Worm (Caenorhabditis elegans) whole organism, L4/young adult: Measurements from ENCODE around the gene dsl-4.

Source experiments
- W03F9.2 ChIP-seq: fragments of 150-350 bp; optimal IDR thresholded peaks from 2 replicates; lab custom pipeline; 2014; ENCODE audit warnings: missing biosample characterization, missing genetic modification characterization
- dao-5 ChIP-seq: sonication (generic microtip); optimal IDR thresholded peaks from 2 replicates; lab custom pipeline; 2016; ENCODE audit warnings: missing genotype, missing genetic modification characterization, moderate library complexity, missing compliant biosample characterization
- him-1 ChIP-seq: sonication (generic microtip); optimal IDR thresholded peaks from 2 replicates; lab custom pipeline; 2016; ENCODE audit warnings: missing genotype, missing genetic modification reagents, missing genetic modification characterization, missing compliant biosample characterization

dsl-4 gene

DNA sequence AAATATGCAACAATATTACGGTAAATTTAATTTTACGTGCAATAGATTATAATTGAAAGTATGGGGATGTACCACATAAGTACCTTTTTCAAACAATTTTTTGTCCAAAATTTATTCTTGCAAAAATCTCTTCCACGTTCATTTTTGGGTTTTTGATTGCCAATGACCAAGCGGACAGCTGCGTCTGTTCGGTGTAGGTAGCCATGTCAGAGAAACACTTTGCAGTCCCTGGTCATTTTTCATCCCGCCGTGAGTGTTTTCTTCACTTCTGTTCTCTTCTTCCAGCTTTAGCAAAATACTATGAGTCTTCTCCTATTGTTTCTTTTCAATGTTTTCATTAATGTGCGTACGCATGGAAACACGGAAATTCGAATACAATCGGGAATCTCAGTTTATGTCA, at the start of gene dsl-4:
TSS of gene dsl-4 (plus strand) at position 301 of the 400 bp plus-strand sequence.
- TF ChIP-seq dao-5 (tag; lab: Kevin White, UChicago) (no peak), W03F9.2 (tag; lab: Kevin White, UChicago) (no peak), him-1 (no peak)

DNA sequence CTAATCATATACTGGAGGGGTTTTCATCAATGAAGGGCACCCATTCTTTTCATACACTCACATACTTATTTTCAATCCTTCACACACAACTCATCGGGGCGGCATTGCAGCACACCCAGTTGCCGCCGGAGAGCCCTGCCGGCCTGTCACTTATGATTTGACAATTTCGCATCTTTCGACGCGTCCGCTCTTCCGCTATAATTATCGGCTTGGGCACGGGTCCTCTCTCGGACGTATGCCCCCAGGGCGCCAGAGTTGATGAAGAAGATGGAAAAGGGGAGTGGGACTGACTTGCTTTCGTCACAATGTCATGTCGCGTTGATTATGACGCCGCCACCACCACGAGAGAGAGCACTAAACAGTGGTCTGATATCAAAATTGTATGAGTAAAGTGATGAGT, 45.8 kb upstream of the dsl-4 start:
- TF ChIP-seq him-1: no peak
- TF ChIP-seq W03F9.2 (tag; lab: Kevin White, UChicago): no peak
- TF ChIP-seq dao-5 (tag; lab: Kevin White, UChicago): no peak

DNA sequence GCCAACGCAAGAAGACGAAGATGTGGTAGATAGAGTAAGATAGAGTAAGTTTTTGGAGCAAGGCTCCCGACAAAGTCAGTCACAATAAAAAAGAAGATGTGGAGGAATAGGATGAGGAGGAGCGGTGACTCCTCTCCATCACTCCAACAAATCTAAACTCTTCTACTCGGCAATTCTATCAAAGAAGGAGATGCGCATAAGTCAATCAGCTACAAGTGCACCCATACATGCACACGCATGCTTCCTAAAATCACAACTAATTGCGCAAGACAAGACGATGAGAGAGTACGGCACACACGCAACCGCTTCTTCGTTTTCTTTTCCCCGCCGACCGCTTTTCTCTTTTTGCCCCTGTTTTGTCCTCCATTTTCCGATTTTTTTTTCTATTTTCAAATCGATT, 42.6 kb upstream of the dsl-4 start:
- TF ChIP-seq him-1: no peak
- no peak for TF ChIP-seq W03F9.2 (tag; lab: Kevin White, UChicago)
- no peak for TF ChIP-seq dao-5 (tag; lab: Kevin White, UChicago)

DNA sequence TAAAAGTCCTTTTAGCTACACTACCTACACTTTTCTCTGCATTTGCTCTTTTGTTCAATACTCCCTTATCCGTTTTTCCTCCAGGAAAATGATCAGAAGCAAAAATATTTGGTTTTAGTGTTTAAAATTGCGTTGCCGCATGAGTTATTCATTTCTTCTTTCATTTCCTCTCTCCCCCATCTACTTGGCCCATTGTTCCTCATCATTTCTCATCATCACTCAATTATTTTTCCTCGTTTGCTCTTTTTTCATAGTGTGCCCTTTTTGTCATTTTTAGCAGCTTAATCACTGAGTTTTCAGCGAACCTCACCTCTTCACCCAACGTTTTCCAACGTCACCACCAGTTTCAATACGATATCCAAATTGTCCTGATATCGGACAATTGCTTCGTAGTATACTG, 41.0 kb upstream of the dsl-4 start, which contains the start of gene dyc-1:
TSS of gene dyc-1 (plus strand) at position 301 of the 400 bp plus-strand sequence.
- TF ChIP-seq him-1: no peak
- TF ChIP-seq dao-5 (tag; lab: Kevin White, UChicago): no peak
- no peak for TF ChIP-seq W03F9.2 (tag; lab: Kevin White, UChicago)

DNA sequence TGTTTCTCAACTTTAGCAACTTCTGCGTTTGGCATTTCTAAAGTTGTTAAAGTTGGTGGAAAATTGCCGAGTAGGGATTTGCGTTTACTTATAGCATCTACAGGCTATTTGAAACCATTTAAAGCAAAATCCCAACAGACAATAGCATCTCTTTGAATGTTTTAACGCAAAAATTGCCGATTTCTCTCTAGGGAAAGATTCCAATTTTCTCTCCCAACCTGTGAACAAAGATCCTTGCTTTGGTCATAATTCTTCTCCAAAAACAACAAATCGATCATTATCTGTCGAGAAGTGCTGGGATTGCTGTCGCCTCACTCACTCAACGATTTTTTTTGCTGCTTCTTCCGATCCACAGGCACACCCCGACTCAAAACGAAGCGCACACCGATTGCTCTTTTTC, 36.4 kb upstream of the dsl-4 start:
- TF ChIP-seq him-1 (no peak), dao-5 (tag; lab: Kevin White, UChicago) (no peak), W03F9.2 (tag; lab: Kevin White, UChicago) (no peak)

DNA sequence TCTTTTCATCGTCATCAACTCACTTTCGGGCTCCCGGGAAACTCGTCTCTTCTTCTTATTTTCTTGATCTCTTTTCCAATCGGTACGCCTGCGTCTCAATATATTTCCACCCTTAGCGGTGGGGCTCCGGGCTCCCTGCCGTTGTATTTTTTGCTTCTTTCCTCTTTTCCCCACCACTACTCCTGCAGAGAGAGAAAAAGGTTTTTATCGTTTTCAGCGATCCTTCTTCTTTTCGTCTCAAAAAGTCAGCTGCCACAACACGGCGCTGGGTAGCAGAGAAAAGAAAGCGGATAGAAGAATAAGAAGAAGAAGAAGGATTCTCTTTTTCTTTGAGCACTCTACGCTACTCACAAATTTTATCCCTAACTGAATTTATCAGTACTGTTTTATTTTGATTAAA, 35.4 kb upstream of the dsl-4 start:
- TF ChIP-seq dao-5 (tag; lab: Kevin White, UChicago) (no peak), him-1 (no peak), W03F9.2 (tag; lab: Kevin White, UChicago) (no peak)

DNA sequence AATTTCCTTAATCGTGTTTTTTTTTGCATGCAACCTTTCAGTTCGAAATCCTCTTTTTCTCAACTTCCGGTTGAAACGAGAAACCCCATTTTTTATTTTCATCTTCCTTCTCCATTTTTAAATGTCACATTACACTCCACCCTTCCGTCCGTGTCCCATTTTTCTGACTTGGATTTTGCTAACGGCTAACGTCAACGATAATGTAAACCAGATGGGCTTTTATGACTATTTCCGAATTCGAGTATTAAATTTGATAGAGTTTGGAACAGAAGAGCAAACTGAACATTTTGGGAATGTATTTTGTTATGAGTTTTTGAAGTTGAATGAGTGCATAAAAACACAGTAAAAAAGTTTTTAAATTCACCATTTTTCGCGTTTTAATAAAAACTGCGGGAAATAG, 34.5 kb upstream of the dsl-4 start:
- TF ChIP-seq dao-5 (tag; lab: Kevin White, UChicago) (no peak), him-1 (no peak), W03F9.2 (tag; lab: Kevin White, UChicago) (no peak)

DNA sequence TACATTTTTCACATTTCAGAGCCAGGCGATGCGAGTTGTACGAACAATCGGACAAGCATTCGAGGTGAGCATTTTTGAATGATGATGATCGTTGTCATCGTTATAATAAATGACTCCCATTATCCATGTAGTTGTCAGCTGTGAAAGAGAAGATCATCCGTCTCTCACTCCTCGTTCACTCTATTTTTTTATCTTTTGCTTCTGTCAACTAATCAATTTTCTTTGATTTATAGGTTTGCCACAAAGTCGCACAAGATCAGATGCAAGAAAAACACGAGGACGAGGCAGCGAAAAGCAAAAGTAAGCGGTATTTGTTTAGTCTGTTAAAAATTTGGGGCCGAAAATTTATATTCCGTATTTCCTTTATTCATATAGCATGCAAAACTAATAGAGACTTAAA, 33.7 kb upstream of the dsl-4 start:
- TF ChIP-seq him-1 (no peak), W03F9.2 (tag; lab: Kevin White, UChicago) (no peak), dao-5 (tag; lab: Kevin White, UChicago) (no peak)

DNA sequence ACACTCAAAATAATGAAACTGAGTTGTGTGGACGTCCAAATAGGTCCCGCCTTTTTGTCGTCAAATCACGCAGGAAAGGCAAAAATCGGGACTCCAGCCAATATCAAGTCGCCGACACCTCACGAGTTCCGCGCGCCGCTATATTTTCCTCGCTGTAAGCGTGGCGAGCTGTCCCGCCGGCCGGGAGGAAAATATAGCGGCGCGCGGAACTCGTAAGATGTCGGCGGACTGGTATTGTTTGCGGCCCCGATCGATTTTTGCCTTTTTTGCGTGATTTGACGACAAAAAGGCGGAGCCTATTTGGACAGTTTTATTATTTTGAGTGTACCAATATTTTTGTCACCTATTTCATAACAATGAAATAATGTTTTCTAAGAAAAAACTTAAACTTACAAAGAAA, 27.4 kb upstream of the dsl-4 start:
- TF ChIP-seq dao-5 (tag; lab: Kevin White, UChicago) (no peak), him-1 (no peak)

DNA sequence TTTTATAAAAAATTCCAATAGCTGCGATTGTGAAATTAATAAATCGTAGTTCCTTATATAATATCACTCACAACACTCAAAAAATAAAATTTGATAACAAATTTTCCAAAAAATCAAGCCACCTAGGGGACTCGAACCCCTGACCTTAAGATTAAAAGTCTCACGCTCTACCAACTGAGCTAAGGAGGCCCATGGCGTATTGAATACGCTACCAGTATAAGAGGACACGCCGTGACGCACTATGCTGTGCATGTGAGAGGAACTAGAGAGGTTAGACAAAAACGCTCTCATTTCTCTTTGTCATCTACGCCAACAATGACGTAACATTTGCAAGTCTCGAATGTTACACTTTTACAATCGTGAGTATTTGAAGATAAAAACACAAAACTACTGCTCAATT, 26.4 kb upstream of the dsl-4 start:
- TF ChIP-seq dao-5 (tag; lab: Kevin White, UChicago) (peak; percentile 90), W03F9.2 (tag; lab: Kevin White, UChicago) (peak; percentile 58), him-1 (peak; percentile 97)

DNA sequence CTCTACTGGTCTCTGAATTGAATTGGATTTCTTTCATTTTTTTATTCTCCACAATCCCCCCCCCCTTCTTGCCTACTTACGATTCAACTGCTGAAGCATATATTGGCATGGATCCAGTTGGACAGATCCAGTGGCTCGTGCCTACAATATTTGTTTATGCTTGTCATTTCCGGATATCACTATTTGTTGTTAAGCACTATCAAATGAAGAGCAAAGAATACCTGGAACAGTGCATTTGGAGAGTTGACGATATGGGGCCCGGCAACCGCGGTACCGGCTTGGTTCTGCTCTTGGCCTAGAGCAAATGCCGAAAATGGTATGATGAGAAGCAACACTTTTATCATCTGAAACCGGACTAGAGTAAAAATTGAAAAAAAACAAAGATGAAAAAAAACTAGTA, 22.5 kb upstream of the dsl-4 start, which contains the start of gene lgc-21:
TSS of gene lgc-21 (minus strand) at position 344 of the 400 bp plus-strand sequence.
- TF ChIP-seq dao-5 (tag; lab: Kevin White, UChicago) (no peak), W03F9.2 (tag; lab: Kevin White, UChicago) (no peak), him-1 (no peak)

DNA sequence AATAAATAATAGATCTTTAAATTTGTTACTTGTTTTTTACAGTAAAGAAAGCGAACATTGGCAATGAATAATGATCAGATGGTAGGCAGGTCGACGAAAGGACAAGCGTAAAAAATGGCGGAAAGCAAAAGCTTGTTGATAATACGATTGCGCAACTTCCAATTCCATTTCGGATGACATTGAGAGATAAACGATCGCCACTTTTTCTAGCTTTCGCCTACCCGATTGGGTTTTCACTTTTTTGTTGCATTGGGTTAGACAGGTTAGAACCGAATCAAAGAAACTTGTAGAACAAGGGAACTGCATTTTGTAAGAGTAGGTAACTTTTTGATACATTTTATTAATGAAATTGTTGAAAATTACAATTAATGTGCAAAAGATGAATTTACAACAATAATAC, 20.7 kb upstream of the dsl-4 start:
- no peak for TF ChIP-seq W03F9.2 (tag; lab: Kevin White, UChicago)
- TF ChIP-seq him-1: no peak
- TF ChIP-seq dao-5 (tag; lab: Kevin White, UChicago): no peak

DNA sequence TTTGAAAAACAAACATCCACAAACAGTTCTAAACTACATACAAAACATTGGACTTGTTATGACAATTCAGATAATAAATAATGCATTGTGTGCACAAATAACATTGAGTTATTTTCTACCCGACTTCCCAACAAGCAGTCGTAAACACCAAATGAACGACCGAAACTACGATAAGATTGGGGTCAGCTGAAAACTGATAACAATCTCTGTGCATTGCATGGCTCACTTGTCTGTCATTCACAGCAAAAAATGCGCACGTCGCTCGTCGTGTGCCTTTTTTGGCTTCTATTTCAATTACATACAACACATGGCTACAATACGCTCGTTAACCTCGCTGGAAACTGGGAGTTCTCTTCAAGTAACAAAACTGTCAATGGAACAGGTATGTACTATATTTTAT, 19.2 kb upstream of the dsl-4 start, which contains the start of gene C33G3.4:
TSS of gene C33G3.4 (plus strand) at position 213 of the 400 bp plus-strand sequence.
- TF ChIP-seq him-1 (no peak), dao-5 (tag; lab: Kevin White, UChicago) (no peak), W03F9.2 (tag; lab: Kevin White, UChicago) (peak; percentile 18)

DNA sequence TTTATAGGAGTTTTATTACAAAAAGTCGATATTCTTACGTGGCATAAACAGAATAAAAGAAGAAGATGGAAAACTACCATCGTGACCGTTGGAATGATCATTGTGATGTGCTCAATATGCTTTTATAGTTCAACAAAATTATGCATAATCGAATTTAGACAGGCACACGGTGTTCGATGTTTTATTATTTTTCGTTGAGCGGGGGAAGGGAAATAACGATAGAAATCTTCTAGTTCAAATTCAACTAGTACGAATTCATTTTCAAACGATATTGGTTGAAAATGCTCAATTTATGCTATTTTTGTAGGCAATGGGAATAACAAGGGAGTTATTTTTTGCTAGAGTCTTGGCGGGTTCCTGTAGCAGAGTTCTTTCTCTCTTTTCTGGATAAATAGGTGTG, 11.6 kb upstream of the dsl-4 start, which contains the start of gene C33G3.5:
TSS of gene C33G3.5 (minus strand) at position 101 of the 400 bp plus-strand sequence.
- TF ChIP-seq him-1: no peak
- no peak for TF ChIP-seq dao-5 (tag; lab: Kevin White, UChicago)
- no peak for TF ChIP-seq W03F9.2 (tag; lab: Kevin White, UChicago)

DNA sequence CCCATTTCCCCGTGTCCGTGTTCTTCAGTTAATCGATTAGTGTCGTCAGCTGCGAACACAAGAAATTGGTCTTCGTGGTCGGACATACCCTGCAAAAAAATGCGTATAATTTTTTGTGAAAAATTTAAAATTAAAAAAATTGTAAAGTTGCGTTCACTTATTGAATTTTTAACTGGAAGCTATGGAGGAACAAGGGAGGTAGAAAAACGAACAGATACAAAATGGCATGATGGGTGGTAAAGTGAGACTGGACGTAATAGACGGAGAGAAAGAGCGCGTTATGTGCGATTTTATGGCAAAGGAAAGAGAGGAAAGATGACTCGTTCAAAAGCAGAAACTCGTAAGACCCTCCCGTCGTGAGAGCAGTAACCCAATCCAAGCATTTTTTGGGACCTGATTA, 6.0 kb upstream of the dsl-4 start, which contains the start of gene C33G3.6:
TSS of gene C33G3.6 (minus strand) at position 101 of the 400 bp plus-strand sequence.
- TF ChIP-seq him-1: no peak
- no peak for TF ChIP-seq dao-5 (tag; lab: Kevin White, UChicago)
- TF ChIP-seq W03F9.2 (tag; lab: Kevin White, UChicago): no peak
